Fruit fly (Drosophila melanogaster): ENCODE results near the gene CG4073.

The CG4073 gene

dm6 chr3R:10751061-10751460, 36.5 kb downstream of the CG4073 start, which contains the start of gene TkR86C:
Gene TkR86C, minus strand, starts transcription at chr3R:10751228.
- TF ChIP-seq CG11504 (tag; optimal IDR thresholded peaks at IDR 0.05) (peak; percentile 98), Hr78 (GFP tag; optimal IDR thresholded peaks at IDR 0.05) (no peak), scrt (GFP tag; optimal IDR thresholded peaks at IDR 0.05) (peak; percentile 81), pros (GFP tag; optimal IDR thresholded peaks at IDR 0.05) (no peak), CG12071 (GFP tag; optimal IDR thresholded peaks at IDR 0.05) (no peak), BEAF-32 (GFP tag; optimal IDR thresholded peaks at IDR 0.05) (no peak), CG11093 (GFP tag; IDR thresholded peaks at IDR 0.05) (no peak), Hmx (GFP tag; optimal IDR thresholded peaks at IDR 0.05) (no peak), salm (tag; optimal IDR thresholded peaks at IDR 0.05) (no peak), fd102C (GFP tag; optimal IDR thresholded peaks at IDR 0.05) (no peak)

DNA sequence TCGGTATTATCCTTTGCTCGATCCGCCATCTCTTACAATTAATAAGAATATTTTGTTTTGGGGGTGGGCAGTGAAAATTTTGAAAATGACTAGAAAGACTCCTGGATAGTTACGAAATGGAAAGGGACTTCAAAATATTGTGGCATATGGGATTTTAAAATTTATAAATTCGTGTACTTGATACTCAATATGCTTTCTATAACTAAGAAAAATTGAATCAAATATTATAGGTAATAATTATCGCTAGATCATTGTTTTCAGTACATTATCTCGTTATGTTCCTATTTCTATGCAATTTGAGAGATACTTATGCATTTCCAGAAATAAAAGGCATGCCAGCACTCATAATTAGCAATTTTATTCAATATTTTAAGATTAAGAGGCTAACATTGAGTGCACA, 40.9 kb downstream of the CG4073 start, which contains the start of gene CG14691:
CG14691 (minus strand) TSS at position 101 of the 400 bp plus-strand sequence.
- TF ChIP-seq CG11560 (tag; IDR thresholded peaks at IDR 0.05) (no peak), trh (GFP tag; optimal IDR thresholded peaks at IDR 0.05) (no peak), CG31388 (GFP tag; optimal IDR thresholded peaks at IDR 0.05) (no peak), luna (GFP tag; optimal IDR thresholded peaks at IDR 0.05) (no peak), ara (GFP tag; IDR thresholded peaks at IDR 0.05) (no peak), lilli (GFP tag; optimal IDR thresholded peaks at IDR 0.05) (no peak), CG12769 (tag; optimal IDR thresholded peaks at IDR 0.05) (no peak), E2f1 (GFP tag; IDR thresholded peaks at IDR 0.05) (no peak), ac (GFP tag; optimal IDR thresholded peaks at IDR 0.05) (no peak), CG18476 (GFP tag; optimal IDR thresholded peaks at IDR 0.05) (no peak)

DNA sequence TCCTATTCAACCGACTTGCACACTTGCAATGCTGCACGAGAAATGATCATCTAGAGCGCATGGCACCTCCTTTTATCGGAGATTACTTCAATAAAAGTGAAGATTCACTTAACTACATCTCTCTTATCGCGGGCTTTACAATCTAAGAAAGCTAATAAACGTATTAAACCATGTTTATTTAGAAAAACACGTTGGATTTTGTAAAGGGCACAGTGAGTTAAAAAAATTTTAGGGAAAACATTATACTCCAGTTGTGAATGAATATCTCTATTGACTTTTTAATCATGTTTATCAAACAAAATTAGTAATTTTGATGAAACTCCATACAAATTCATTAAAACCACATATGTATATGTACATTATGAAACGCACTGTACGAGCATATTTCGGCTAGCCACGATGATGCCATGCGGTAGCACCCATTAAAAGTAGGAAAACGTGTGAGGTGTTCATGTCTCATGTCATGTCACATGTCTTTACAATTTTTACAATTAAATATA, 44.8 kb downstream of the CG4073 start, which contains the start of gene CG31272:
CG31272 (minus strand) TSS at position 51 of the 500 bp plus-strand sequence.
- peak; percentile 16 for TF ChIP-seq CG13296 (GFP tag; optimal IDR thresholded peaks at IDR 0.05)
- peak; percentile 55 for TF ChIP-seq sens (GFP tag)
- peak; percentile 8 for TF ChIP-seq gem (tag; optimal IDR thresholded peaks at IDR 0.05)
- TF ChIP-seq zen (tag; optimal IDR thresholded peaks at IDR 0.05) = no peak
- no peak for TF ChIP-seq Optix (GFP tag; IDR thresholded peaks at IDR 0.05)
- no peak for TF ChIP-seq Dfd (GFP tag; optimal IDR thresholded peaks at IDR 0.05)
- no peak for TF ChIP-seq CG13894 (tag; optimal IDR thresholded peaks at IDR 0.05)
- TF ChIP-seq Med (GFP tag) = peak; percentile 62
- peak; percentile 11 for TF ChIP-seq ATbp (GFP tag; optimal IDR thresholded peaks at IDR 0.05)

DNA sequence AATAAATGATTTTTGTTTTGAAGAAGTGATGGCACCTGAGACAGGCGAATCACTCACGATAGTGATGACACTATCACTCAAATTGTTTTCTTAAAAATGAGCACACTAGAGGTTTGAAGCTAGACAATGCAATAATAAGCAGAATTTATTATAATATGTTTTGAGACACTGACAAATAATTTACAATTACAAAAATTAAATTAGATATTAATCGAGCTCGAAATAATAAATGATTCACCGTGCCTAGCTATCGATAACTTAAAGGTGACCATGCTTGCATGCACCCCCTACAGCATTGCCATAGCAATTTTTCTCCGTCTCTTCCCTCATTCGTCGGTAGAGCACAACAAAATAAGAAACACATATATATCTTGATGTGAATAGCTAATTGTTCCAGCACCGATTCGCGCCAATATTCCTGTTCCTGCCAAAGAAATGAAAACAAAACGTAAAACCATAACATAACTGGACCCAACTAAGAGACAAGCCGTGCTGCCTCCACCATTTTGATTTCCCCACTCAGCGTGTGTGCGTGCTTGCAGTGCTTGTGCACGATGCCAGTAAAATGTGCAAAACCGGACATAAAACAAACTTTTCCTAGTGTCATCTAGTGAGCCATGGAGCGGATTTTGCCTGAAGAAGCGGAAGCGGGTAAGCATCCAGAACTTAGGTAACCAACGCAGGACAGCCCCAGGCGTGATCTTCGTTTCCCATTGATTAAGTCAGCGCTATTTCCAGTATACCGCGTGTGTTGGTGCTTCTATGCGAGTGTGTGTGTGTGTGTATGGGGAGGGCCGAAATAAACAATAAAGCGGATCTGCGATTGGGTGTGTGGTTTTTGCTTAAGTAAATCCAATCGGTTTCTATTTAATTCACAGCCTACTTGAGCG, 46.6 kb downstream of the CG4073 start, which contains the start of the genes MED7 and Cap-H2:
MED7 (minus strand) TSS at position 67 of the 890 bp plus-strand sequence.
Cap-H2 (plus strand) TSS at position 345 of the 890 bp plus-strand sequence.
- TF ChIP-seq Hmr (GFP tag; optimal IDR thresholded peaks at IDR 0.05) (no peak), wdn (GFP tag; IDR thresholded peaks at IDR 0.05) (peak; percentile 67; the same call in 1 of the 2 replicates), CG7372 (GFP tag; IDR thresholded peaks at IDR 0.05) (peak; percentile 73), bowl (GFP tag; IDR thresholded peaks at IDR 0.05) (no peak), CG12659 (GFP tag; optimal IDR thresholded peaks at IDR 0.05) (peak; percentile 88), crol (GFP tag; IDR thresholded peaks at IDR 0.05) (no peak), CG32767 (GFP tag; IDR thresholded peaks at IDR 0.05) (0 out of 2 replicates have a peak, but pooled peaks have one; percentile 37), CG2116 (GFP tag; optimal IDR thresholded peaks at IDR 0.05) (peak; percentile 95), en (GFP tag; optimal IDR thresholded peaks at IDR 0.05) (no peak), tap (tag; optimal IDR thresholded peaks at IDR 0.05) (peak; percentile 51), jing (GFP tag; optimal IDR thresholded peaks at IDR 0.05) (peak; percentile 29), Chrac-16 (GFP tag; optimal IDR thresholded peaks at IDR 0.05) (peak; percentile 88), exex (tag; optimal IDR thresholded peaks at IDR 0.05) (peak; percentile 28), CG15696 (tag; optimal IDR thresholded peaks at IDR 0.05) (peak; percentile 84), Hr3 (GFP tag; optimal IDR thresholded peaks at IDR 0.05) (peak; percentile 85), E2f1 (GFP tag; IDR thresholded peaks at IDR 0.05) (peak; percentile 71), nmo (GFP tag; optimal IDR thresholded peaks at IDR 0.05) (peak; percentile 97)
